Fruit fly (Drosophila melanogaster) whole organism, wandering third instar larva: ENCODE measurements around the gene CG31100.

ENCODE experiments used
- Abd-B ChIP-seq: fragments of >200 bp; optimal IDR thresholded peaks from 2 replicates; lab custom pipeline; 2017; ENCODE audit warnings: missing biosample characterization, missing genetic modification characterization
- CG32264 ChIP-seq: fragments of 200-800 bp; sonication (Bioruptor generic); optimal IDR thresholded peaks from 2 replicates; lab custom pipeline; 2016; ENCODE audit warnings: missing biosample characterization, missing genetic modification characterization
- CG9705 ChIP-seq: fragments of 200-800 bp; sonication (Bioruptor generic); optimal IDR thresholded peaks from 2 replicates; lab custom pipeline; 2018; ENCODE audit warnings: missing biosample characterization, mild to moderate bottlenecking, missing genetic modification characterization
- CrebA ChIP-seq: fragments of 200-800 bp; sonication (Bioruptor generic); optimal IDR thresholded peaks from 2 replicates; lab custom pipeline; 2016; ENCODE audit warnings: missing biosample characterization, mild to moderate bottlenecking, missing genetic modification characterization, borderline replicate concordance
- Dfd ChIP-seq: fragments of >200 bp; optimal IDR thresholded peaks from 2 replicates; lab custom pipeline; 2017; ENCODE audit warnings: missing biosample characterization, missing genetic modification characterization
- Dif ChIP-seq: fragments of 200-275, 200-300 bp; sonication (Bioruptor generic); optimal IDR thresholded peaks from 2 replicates; lab custom pipeline; 2018; ENCODE audit warnings: missing biosample characterization, missing genetic modification characterization; ENCODE audit not compliant: partially characterized antibody
- GATAd ChIP-seq: sonication (Bioruptor generic); optimal IDR thresholded peaks from 2 replicates; lab custom pipeline; 2016; ENCODE audit warnings: missing biosample characterization, missing genetic modification characterization
- HLH106 ChIP-seq: fragments of 200-800 bp; optimal IDR thresholded peaks from 3 replicates; lab custom pipeline; 2019; ENCODE audit warnings: missing biosample characterization, mild to moderate bottlenecking, missing genetic modification characterization, moderate library complexity
- Hnf4 ChIP-seq: fragments of 200-800 bp; sonication (Bioruptor generic); optimal IDR thresholded peaks from 2 replicates; lab custom pipeline; 2016; ENCODE audit warnings: missing biosample characterization, mild to moderate bottlenecking, missing genetic modification characterization
- Hr78 ChIP-seq: fragments of >200 bp; optimal IDR thresholded peaks from 2 replicates; lab custom pipeline; 2017; ENCODE audit warnings: missing biosample characterization, missing genetic modification characterization
- Hr83 ChIP-seq: fragments of 200-300 bp; sonication (Bioruptor generic); optimal IDR thresholded peaks from 2 replicates; lab custom pipeline; 2016; ENCODE audit warnings: missing biosample characterization, mild to moderate bottlenecking, missing genetic modification characterization, moderate library complexity; ENCODE audit not compliant: poor library complexity, severe bottlenecking
- Jra ChIP-seq: sonication (Bioruptor generic); optimal IDR thresholded peaks from 2 replicates; lab custom pipeline; 2016; ENCODE audit warnings: missing biosample characterization, missing genetic modification characterization
- Mio ChIP-seq: sonication (Bioruptor generic); optimal IDR thresholded peaks from 2 replicates; lab custom pipeline; 2016; ENCODE audit warnings: missing biosample characterization, missing genetic modification characterization
- Myc ChIP-seq: fragments of >200 bp; optimal IDR thresholded peaks from 2 replicates; lab custom pipeline; 2017
- N ChIP-seq: fragments of >200 bp; optimal IDR thresholded peaks from 2 replicates; lab custom pipeline; 2018; ENCODE audit warnings: missing biosample characterization, missing external identifiers, missing genetic modification characterization
- OdsH ChIP-seq: fragments of 200-800 bp; sonication (Bioruptor generic); optimal IDR thresholded peaks from 2 replicates; lab custom pipeline; 2016; ENCODE audit warnings: missing biosample characterization, mild to moderate bottlenecking, missing genetic modification characterization
- Rel ChIP-seq, 2 experiments: fragments of 200-800 bp; sonication (Bioruptor generic) in 1 of 2; optimal IDR thresholded peaks; 2 replicates in 1 of 2; 3 replicates in 1 of 2; lab custom pipeline; 2016 to 2019; ENCODE audit warnings: mild to moderate bottlenecking in 2 of 2, missing biosample characterization in 2 of 2, missing genetic modification characterization in 2 of 2, moderate library complexity in 1 of 2
- Sp1 ChIP-seq: fragments of 200-800 bp; sonication (Bioruptor generic); optimal IDR thresholded peaks from 3 replicates; lab custom pipeline; 2019; ENCODE audit warnings: missing biosample characterization, mild to moderate bottlenecking, missing genetic modification characterization, moderate library complexity
- Vsx2 ChIP-seq: fragments of 200-300, 225-300 bp; sonication (Bioruptor generic); optimal IDR thresholded peaks from 2 replicates; lab custom pipeline; 2018; ENCODE audit warnings: missing biosample characterization, missing genetic modification characterization; ENCODE audit not compliant: partially characterized antibody
- br ChIP-seq: fragments of 200-800 bp; sonication (Bioruptor generic); optimal IDR thresholded peaks from 2 replicates; lab custom pipeline; 2016; ENCODE audit warnings: missing biosample characterization, missing genetic modification characterization
- brk ChIP-seq: fragments of 200-800 bp; sonication (Bioruptor generic); optimal IDR thresholded peaks from 2 replicates; lab custom pipeline; 2016; ENCODE audit warnings: missing biosample characterization, mild to moderate bottlenecking, missing genetic modification characterization
- dl ChIP-seq, 2 experiments: fragments of 175-275, 200-275 bp in 1 of 2; fragments of 200-275 bp in 1 of 2; sonication (Bioruptor generic); optimal IDR thresholded peaks; lab custom pipeline; 2018; ENCODE audit warnings: mild to moderate bottlenecking in 2 of 2, missing biosample characterization in 2 of 2, missing genetic modification characterization in 2 of 2, moderate library complexity in 2 of 2; ENCODE audit not compliant: partially characterized antibody in 2 of 2, insufficient read depth in 1 of 2
- dmrt93B ChIP-seq: fragments of 200-800 bp; sonication (Bioruptor generic); optimal IDR thresholded peaks from 2 replicates; lab custom pipeline; 2018; ENCODE audit warnings: missing biosample characterization, mild to moderate bottlenecking, missing genetic modification characterization
- dsf ChIP-seq: sonication (Bioruptor generic); optimal IDR thresholded peaks from 2 replicates; lab custom pipeline; 2016; ENCODE audit warnings: missing biosample characterization, missing genetic modification characterization, borderline replicate concordance
- ey ChIP-seq: fragments of 200-800 bp; sonication (Bioruptor generic); optimal IDR thresholded peaks from 2 replicates; lab custom pipeline; 2016; ENCODE audit warnings: missing biosample characterization, missing genetic modification characterization
- foxo ChIP-seq, 2 experiments: fragments of 200-800 bp; sonication (Bioruptor generic); optimal IDR thresholded peaks; 2 replicates in 1 of 2; 3 replicates in 1 of 2; lab custom pipeline; 2016 to 2017; ENCODE audit warnings: missing biosample characterization in 2 of 2, missing genetic modification characterization in 2 of 2
- fru ChIP-seq: fragments of 200-800 bp; sonication (Bioruptor generic); optimal IDR thresholded peaks from 3 replicates; lab custom pipeline; 2016; ENCODE audit warnings: missing biosample characterization, mild to moderate bottlenecking, missing genetic modification characterization
- h ChIP-seq: fragments of 200-800 bp; sonication (Bioruptor generic); optimal IDR thresholded peaks from 3 replicates; lab custom pipeline; 2016; ENCODE audit warnings: missing biosample characterization, mild to moderate bottlenecking, missing genetic modification characterization
- jim ChIP-seq: fragments of 175-275, 200-325 bp; sonication (Bioruptor generic); optimal IDR thresholded peaks from 2 replicates; lab custom pipeline; 2016; ENCODE audit warnings: missing biosample characterization, mild to moderate bottlenecking, missing genetic modification characterization
- lola ChIP-seq: fragments of >200 bp; optimal IDR thresholded peaks from 2 replicates; lab custom pipeline; 2017; ENCODE audit warnings: missing biosample characterization, missing genetic modification characterization
- pan ChIP-seq: fragments of >200 bp; optimal IDR thresholded peaks from 2 replicates; lab custom pipeline; 2017
- psq ChIP-seq: fragments of 200-800 bp; sonication (Bioruptor generic); optimal IDR thresholded peaks from 3 replicates; lab custom pipeline; 2017; ENCODE audit warnings: missing biosample characterization, mild to moderate bottlenecking, missing genetic modification characterization, moderate library complexity
- rgr ChIP-seq: fragments of 200-800 bp; sonication (Bioruptor generic); optimal IDR thresholded peaks from 3 replicates; lab custom pipeline; 2016; ENCODE audit warnings: missing biosample characterization, mild to moderate bottlenecking, missing genetic modification characterization
- sage ChIP-seq: fragments of 200-800 bp; sonication (Bioruptor generic); optimal IDR thresholded peaks from 2 replicates; lab custom pipeline; 2016; ENCODE audit warnings: missing biosample characterization, mild to moderate bottlenecking, missing genetic modification characterization
- sv ChIP-seq: fragments of 200-800 bp; sonication (Bioruptor generic); optimal IDR thresholded peaks from 3 replicates; lab custom pipeline; 2016; ENCODE audit warnings: missing biosample characterization, missing genetic modification characterization
- tai ChIP-seq: sonication (Bioruptor generic); optimal IDR thresholded peaks from 2 replicates; lab custom pipeline; 2016; ENCODE audit warnings: missing biosample characterization, missing genetic modification characterization
- usp ChIP-seq: fragments of >200 bp; optimal IDR thresholded peaks from 2 replicates; lab custom pipeline; 2017; ENCODE audit warnings: missing biosample characterization, missing genetic modification characterization
- woc ChIP-seq: sonication (Bioruptor generic); optimal IDR thresholded peaks from 2 replicates; lab custom pipeline; 2016; ENCODE audit warnings: missing biosample characterization, mild to moderate bottlenecking, missing genetic modification characterization

CG31100 gene

DNA sequence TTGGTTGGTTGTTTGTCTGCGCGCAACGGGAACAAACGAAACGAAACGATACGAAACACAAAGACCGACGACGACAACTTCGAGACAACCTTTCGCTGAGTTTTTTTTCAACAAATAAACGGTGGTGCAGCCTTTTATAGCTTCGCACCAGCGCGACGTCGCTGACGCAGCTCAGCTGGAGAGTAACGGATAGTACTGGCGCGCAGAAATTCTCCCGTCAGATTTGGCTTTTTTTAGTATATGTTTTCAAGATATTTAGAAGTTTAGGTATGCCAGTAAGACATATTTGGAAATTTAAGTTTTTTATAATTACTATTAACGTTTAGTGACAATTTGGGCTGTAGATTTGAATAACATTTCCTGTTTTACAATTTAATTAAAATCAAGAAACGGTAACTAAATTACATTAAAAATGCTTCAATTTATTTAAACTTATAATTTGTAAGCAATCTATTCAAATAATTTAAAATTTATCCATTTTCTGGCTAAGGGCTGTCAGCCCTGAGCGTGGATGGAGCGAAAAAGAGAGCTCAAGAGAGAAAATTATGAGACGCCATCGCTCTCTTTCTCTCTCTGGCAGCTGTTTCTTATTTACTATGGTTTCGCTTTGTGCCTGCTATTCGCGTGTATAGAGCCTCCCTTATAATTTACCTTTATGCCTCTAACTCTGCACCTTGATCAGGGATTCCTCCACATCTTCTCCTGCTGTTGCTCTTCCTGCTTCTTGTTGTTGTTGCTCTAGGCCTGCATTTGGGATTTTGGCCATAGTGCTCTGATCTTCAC is 30.4 kb upstream of the CG31100 start:
- TF ChIP-seq dmrt93B (GFP tag; lab: Kevin White, UChicago) (peak; percentile 70), rgr (GFP tag; lab: Kevin White, UChicago) (peak; percentile 77), sv (GFP tag; lab: Kevin White, UChicago) (peak; percentile 79), psq (GFP tag; lab: Kevin White, UChicago) (peak; percentile 90), N (GFP tag; lab: Kevin White, UChicago) (no peak), Hnf4 (peak; percentile 35), OdsH (GFP tag; lab: Kevin White, UChicago) (peak; percentile 82), CG9705 (peak; percentile 71), h (peak; percentile 83), usp (GFP tag; lab: Kevin White, UChicago) (no peak), pan (lab: Kevin White, UChicago) (no peak), woc (GFP tag; lab: Kevin White, UChicago) (peak; percentile 93), HLH106 (tag; lab: Kevin White, UChicago) (peak; percentile 89), Hr83 (GFP tag; lab: Kevin White, UChicago) (peak; percentile 8), tai (GFP tag; lab: Kevin White, UChicago) (peak; percentile 47), br (GFP tag; lab: Kevin White, UChicago) (peak; percentile 75), sage (GFP tag; lab: Kevin White, UChicago) (peak; percentile 29), lola (GFP tag; lab: Kevin White, UChicago) (no peak), Mio (GFP tag; lab: Kevin White, UChicago) (no peak), GATAd (GFP tag; lab: Kevin White, UChicago) (no peak), foxo (GFP tag; optimal IDR thresholded peaks at IDR 0.05; lab: Kevin White, UChicago) (peak in 1 of 2 experiments; percentile 84), dl (GFP tag; optimal IDR thresholded peaks at IDR 0.05; lab: Kevin White, UChicago; ENCODE audit: insufficient read depth in 1 of 2, partially characterized antibody in 2 of 2) (peak; percentile 60 to 72), ey (GFP tag; lab: Kevin White, UChicago) (peak; percentile 74), Dif (GFP tag; lab: Kevin White, UChicago) (peak; percentile 84), Myc (lab: Kevin White, UChicago) (peak; percentile 94), Abd-B (GFP tag; lab: Kevin White, UChicago) (no peak), Sp1 (GFP tag; lab: Kevin White, UChicago) (peak; percentile 92), Vsx2 (GFP tag; lab: Kevin White, UChicago) (peak; percentile 54), Hr78 (GFP tag; lab: Kevin White, UChicago) (no peak), Rel (GFP tag; optimal IDR thresholded peaks at IDR 0.05; lab: Kevin White, UChicago) (peak; percentile 41), Rel (tag; optimal IDR thresholded peaks at IDR 0.05; lab: Kevin White, UChicago) (peak; percentile 55), dsf (GFP tag; lab: Kevin White, UChicago) (peak; percentile 10), CrebA (GFP tag; lab: Kevin White, UChicago) (no peak), brk (GFP tag; lab: Kevin White, UChicago) (peak; percentile 73), Dfd (no peak), CG32264 (GFP tag; lab: Kevin White, UChicago) (no peak), fru (GFP tag; lab: Kevin White, UChicago) (peak; percentile 86), Jra (GFP tag; lab: Kevin White, UChicago) (peak; percentile 75), jim (GFP tag; lab: Kevin White, UChicago) (no peak)
- TF ChIP-seq, all 38 proteins: peak for 26
